Fruit fly (Drosophila melanogaster): ENCODE results near the gene CG4362.

CG4362 gene

dm6 chr3R:20259440-20260170 is 47.7 kb downstream of the CG4362 start (continued):
- no peak for TF ChIP-seq sob (GFP tag; IDR thresholded peaks at IDR 0.05)
- peak; percentile 89 for TF ChIP-seq mirr (GFP tag; optimal IDR thresholded peaks at IDR 0.05)
- no peak for TF ChIP-seq ro (GFP tag; IDR thresholded peaks at IDR 0.05)
- TF ChIP-seq sr (GFP tag; IDR thresholded peaks at IDR 0.05), result no peak
- TF ChIP-seq stwl (tag; optimal IDR thresholded peaks at IDR 0.05), result no peak
- no peak for TF ChIP-seq CG10321 (GFP tag; IDR thresholded peaks at IDR 0.05)
- peak; percentile 85 for TF ChIP-seq sqz (GFP tag; optimal IDR thresholded peaks at IDR 0.05)
- TF ChIP-seq bbx (GFP tag; IDR thresholded peaks at IDR 0.05; ENCODE audit: partially characterized antibody), result no peak
- peak; percentile 15 for TF ChIP-seq CG4707 (GFP tag; optimal IDR thresholded peaks at IDR 0.05)
- peak; percentile 45 for TF ChIP-seq org-1 (GFP tag; optimal IDR thresholded peaks at IDR 0.05)
- no peak for TF ChIP-seq vnd (GFP tag; IDR thresholded peaks at IDR 0.05; ENCODE audit: partially characterized antibody)
- peak; percentile 39 for TF ChIP-seq cwo (GFP tag; optimal IDR thresholded peaks at IDR 0.05)
- no peak for TF ChIP-seq al (GFP tag; IDR thresholded peaks at IDR 0.05)
- TF ChIP-seq ewg (GFP tag; optimal IDR thresholded peaks at IDR 0.05), result no peak
- no peak for TF ChIP-seq Lpt (GFP tag; optimal IDR thresholded peaks at IDR 0.05)
- peak; percentile 16 for TF ChIP-seq CG2202 (tag; optimal IDR thresholded peaks at IDR 0.05)
- TF ChIP-seq Mrtf (GFP tag; IDR thresholded peaks at IDR 0.05), result no peak
- TF ChIP-seq CG3726 (GFP tag; IDR thresholded peaks at IDR 0.05), result no peak
- TF ChIP-seq CG2199 (GFP tag; IDR thresholded peaks at IDR 0.05), result peak; percentile 52; the same call in 1 of the 3 replicates
- no peak for TF ChIP-seq CG6175 (GFP tag; IDR thresholded peaks at IDR 0.05)
- TF ChIP-seq CG5245 (GFP tag; optimal IDR thresholded peaks at IDR 0.05), result no peak
- peak; percentile 39 for TF ChIP-seq HmgZ (tag; optimal IDR thresholded peaks at IDR 0.05)
- no peak for TF ChIP-seq Hr39 (optimal IDR thresholded peaks at IDR 0.05)
- no peak for TF ChIP-seq CG17328 (GFP tag; IDR thresholded peaks at IDR 0.05)
- TF ChIP-seq peb (GFP tag; IDR thresholded peaks at IDR 0.05), result no peak
- no peak for TF ChIP-seq CG4282 (GFP tag; optimal IDR thresholded peaks at IDR 0.05)
- TF ChIP-seq sens-2 (GFP tag; IDR thresholded peaks at IDR 0.05), result no peak
- peak; percentile 60 for TF ChIP-seq Xrp1 (GFP tag; IDR thresholded peaks at IDR 0.05)
- TF ChIP-seq CG6254 (GFP tag; optimal IDR thresholded peaks at IDR 0.05), result peak; percentile 6
- TF ChIP-seq insv (GFP tag; optimal IDR thresholded peaks at IDR 0.05), result no peak
- no peak for TF ChIP-seq CG11456 (GFP tag; IDR thresholded peaks at IDR 0.05)
- no peak for TF ChIP-seq klu (GFP tag; IDR thresholded peaks at IDR 0.05)
- TF ChIP-seq CG8281 (tag; optimal IDR thresholded peaks at IDR 0.05), result peak; percentile 100
- TF ChIP-seq dmrt99B (tag; optimal IDR thresholded peaks at IDR 0.05), result peak; percentile 50
- no peak for TF ChIP-seq Dp (GFP tag; optimal IDR thresholded peaks at IDR 0.05)
- peak; percentile 21 for TF ChIP-seq CG8924 (tag; optimal IDR thresholded peaks at IDR 0.05)
- no peak for TF ChIP-seq dan (GFP tag; IDR thresholded peaks at IDR 0.05)
- peak; percentile 47; the same call in 2 of the 3 replicates for TF ChIP-seq CG17361 (GFP tag; IDR thresholded peaks at IDR 0.05)
- TF ChIP-seq danr (GFP tag; IDR thresholded peaks at IDR 0.05), result no peak
- no peak for TF ChIP-seq Tbp (GFP tag; optimal IDR thresholded peaks at IDR 0.05)
- TF ChIP-seq Nf-YB (GFP tag; optimal IDR thresholded peaks at IDR 0.05), result peak; percentile 10
- peak; percentile 16 for TF ChIP-seq CG16863 (GFP tag; optimal IDR thresholded peaks at IDR 0.05)
- no peak for TF ChIP-seq Rx (GFP tag; IDR thresholded peaks at IDR 0.05)
- TF ChIP-seq pfk (GFP tag; optimal IDR thresholded peaks at IDR 0.05), result no peak
- TF ChIP-seq salm (tag; optimal IDR thresholded peaks at IDR 0.05), result peak; percentile 50
- no peak for TF ChIP-seq BtbVII (GFP tag; optimal IDR thresholded peaks at IDR 0.05)
- TF ChIP-seq CG9437 (GFP tag; optimal IDR thresholded peaks at IDR 0.05), result no peak
- no peak for TF ChIP-seq B-H1 (GFP tag; IDR thresholded peaks at IDR 0.05)
- no peak for TF ChIP-seq CG6654 (GFP tag; optimal IDR thresholded peaks at IDR 0.05)
- peak; percentile 35 for TF ChIP-seq CG6813 (GFP tag; optimal IDR thresholded peaks at IDR 0.05)
- TF ChIP-seq CG11504 (tag; optimal IDR thresholded peaks at IDR 0.05), result peak; percentile 53
